Worm (Caenorhabditis elegans) whole organism, young adult: ENCODE measurements around the gene cutl-26.
A peak's percentile ranks its signal among the peaks of the same experiment; 100 is the strongest.

Source experiments
- B0019.2 ChIP-seq: fragments of 200-800 bp; sonication (Bioruptor generic); conservative IDR thresholded peaks from 2 replicates; pipeline ENCODE4 v1.3.6; 2022; ENCODE audit warnings: missing genetic modification reagents, missing genetic modification characterization, missing compliant biosample characterization
- B0035.1 ChIP-seq: sonication (generic microtip); optimal IDR thresholded peaks from 2 replicates; lab custom pipeline; 2016; ENCODE audit warnings: missing genetic modification characterization, mild to moderate bottlenecking, missing compliant biosample characterization, missing genotype, missing genetic modification reagents
- C06A6.2 ChIP-seq: fragments of 200-800 bp; sonication (Bioruptor generic); conservative IDR thresholded peaks from 2 replicates; pipeline ENCODE4 v1.3.6; 2022; ENCODE audit warnings: missing genetic modification characterization, missing compliant biosample characterization
- F22D6.2 ChIP-seq: sonication (generic microtip); optimal IDR thresholded peaks from 2 replicates; lab custom pipeline; 2016; ENCODE audit warnings: mild to moderate bottlenecking, missing genetic modification characterization, missing compliant biosample characterization
- F33H1.4 ChIP-seq: fragments of 200-800 bp; sonication (Bioruptor generic); IDR thresholded peaks from 2 replicates; pipeline ENCODE4 v1.3.6; 2022; ENCODE audit warnings: missing genetic modification reagents, missing genetic modification characterization, missing compliant biosample characterization
- K11D2.4 ChIP-seq: fragments of 200-800 bp; sonication (Bioruptor generic); IDR thresholded peaks from 2 replicates; pipeline ENCODE4 v1.3.6; 2022; ENCODE audit warnings: missing genetic modification reagents, missing genetic modification characterization, missing compliant biosample characterization
- Y53G8AR.9 ChIP-seq: fragments of 200-800 bp; sonication (Bioruptor generic); conservative IDR thresholded peaks from 2 replicates; pipeline ENCODE4 v1.3.6; 2022; ENCODE audit warnings: missing genetic modification reagents, missing genetic modification characterization, missing compliant biosample characterization
- Y95B8A.8 ChIP-seq: fragments of 200-800 bp; sonication (Bioruptor generic); IDR thresholded peaks from 2 replicates; pipeline ENCODE4 v1.3.6; 2022; ENCODE audit warnings: missing genetic modification reagents, missing genetic modification characterization, missing compliant biosample characterization
- akir-1 ChIP-seq: fragments of 200-800 bp; sonication (Bioruptor generic); optimal IDR thresholded peaks from 2 replicates; lab custom pipeline; 2018; ENCODE audit warnings: mild to moderate bottlenecking, missing genetic modification characterization, moderate library complexity, missing compliant biosample characterization
- athp-1 ChIP-seq: sonication (generic microtip); optimal IDR thresholded peaks from 2 replicates; lab custom pipeline; 2017; ENCODE audit warnings: mild to moderate bottlenecking, missing genetic modification characterization, missing compliant biosample characterization
- attf-3 ChIP-seq: fragments of 200-800 bp; sonication (Bioruptor generic); conservative IDR thresholded peaks from 2 replicates; pipeline ENCODE4 v1.3.6; 2022; ENCODE audit warnings: missing genetic modification reagents, missing genetic modification characterization, missing compliant biosample characterization
- bed-1 ChIP-seq: fragments of 200-800 bp; sonication (Bioruptor generic); IDR thresholded peaks from 2 replicates; pipeline ENCODE4 v1.3.6; 2022; ENCODE audit warnings: missing genetic modification reagents, missing genetic modification characterization, missing compliant biosample characterization
- bed-2 ChIP-seq: fragments of 200-800 bp; sonication (Bioruptor generic); IDR thresholded peaks from 2 replicates; pipeline ENCODE4 v1.3.6; 2022; ENCODE audit warnings: missing genetic modification reagents, missing genetic modification characterization, missing compliant biosample characterization
- ccch-3 ChIP-seq: fragments of 200-800 bp; sonication (Bioruptor generic); optimal IDR thresholded peaks from 2 replicates; lab custom pipeline; 2018; ENCODE audit warnings: mild to moderate bottlenecking, missing genetic modification characterization, missing compliant biosample characterization
- cebp-1 ChIP-seq, 2 experiments: fragments of 200-800 bp in 1 of 2; sonication (Bioruptor generic) in 1 of 2; sonication (generic microtip) in 1 of 2; IDR thresholded peaks in 1 of 2; optimal IDR thresholded peaks in 1 of 2; 2 replicates each; pipeline versions ENCODE4 v1.3.6 to Lab custom; 2017 to 2022; ENCODE audit warnings: missing compliant biosample characterization in 2 of 2, missing genetic modification characterization in 2 of 2, mild to moderate bottlenecking in 1 of 2, missing genetic modification reagents in 1 of 2, moderate library complexity in 1 of 2
- cebp-2 ChIP-seq: fragments of 200-800 bp; sonication (Bioruptor generic); IDR thresholded peaks from 2 replicates; pipeline ENCODE4 v1.3.6; 2022; ENCODE audit warnings: missing genetic modification characterization, missing compliant biosample characterization
- ceh-100 ChIP-seq: fragments of 200-800 bp; sonication (Bioruptor generic); IDR thresholded peaks from 2 replicates; pipeline ENCODE4 v1.3.6; 2022; ENCODE audit warnings: missing genetic modification reagents, missing genetic modification characterization, missing compliant biosample characterization
- ceh-27 ChIP-seq: fragments of 200-800 bp; sonication (Bioruptor generic); optimal IDR thresholded peaks from 2 replicates; lab custom pipeline; 2018; ENCODE audit warnings: mild to moderate bottlenecking, missing genetic modification characterization, moderate library complexity, missing compliant biosample characterization
- dpff-1 ChIP-seq: sonication (generic microtip); optimal IDR thresholded peaks from 2 replicates; lab custom pipeline; 2017; ENCODE audit warnings: mild to moderate bottlenecking, missing genetic modification characterization, missing compliant biosample characterization
- efl-1 ChIP-seq: fragments of 150-350 bp; optimal IDR thresholded peaks from 2 replicates; lab custom pipeline; 2014; ENCODE audit warnings: missing biosample characterization, missing genetic modification reagents, missing genetic modification characterization
- hsf-1 ChIP-seq: fragments of 200-800 bp; sonication (Bioruptor generic); IDR thresholded peaks from 2 replicates; pipeline ENCODE4 v1.3.6; 2022; ENCODE audit warnings: missing genetic modification reagents, missing genetic modification characterization, missing compliant biosample characterization
- let-526 ChIP-seq: fragments of 200-800 bp; sonication (Bioruptor generic); IDR thresholded peaks from 2 replicates; pipeline ENCODE4 v1.3.6; 2022; ENCODE audit warnings: missing genetic modification reagents, missing genetic modification characterization, missing compliant biosample characterization
- lin-40 ChIP-seq: sonication (generic microtip); optimal IDR thresholded peaks from 2 replicates; lab custom pipeline; 2016; ENCODE audit warnings: missing genetic modification characterization, mild to moderate bottlenecking, missing compliant biosample characterization, missing genotype, missing genetic modification reagents
- mcd-1 ChIP-seq: fragments of 200-800 bp; sonication (Bioruptor generic); IDR thresholded peaks from 2 replicates; pipeline ENCODE4 v1.3.6; 2022; ENCODE audit warnings: missing genetic modification reagents, missing genetic modification characterization, missing compliant biosample characterization
- mes-4 ChIP-seq: sonication (generic microtip); optimal IDR thresholded peaks from 2 replicates; lab custom pipeline; 2016; ENCODE audit warnings: missing genotype, missing genetic modification characterization, missing compliant biosample characterization
- mxl-1 ChIP-seq: sonication (generic microtip); optimal IDR thresholded peaks from 2 replicates; lab custom pipeline; 2016; ENCODE audit warnings: missing genetic modification characterization, missing compliant biosample characterization
- nfya-2 ChIP-seq: fragments of 200-800 bp; sonication (Bioruptor generic); IDR thresholded peaks from 2 replicates; pipeline ENCODE4 v1.3.6; 2022; ENCODE audit warnings: missing genetic modification reagents, missing genetic modification characterization, missing compliant biosample characterization
- nhr-179 ChIP-seq: sonication (generic microtip); optimal IDR thresholded peaks from 2 replicates; lab custom pipeline; 2016; ENCODE audit warnings: mild to moderate bottlenecking, missing genetic modification characterization, missing compliant biosample characterization
- sdz-38 ChIP-seq: sonication (generic microtip); optimal IDR thresholded peaks from 2 replicates; lab custom pipeline; 2016; ENCODE audit warnings: missing genotype, missing genetic modification characterization, missing compliant biosample characterization
- snpc-1.3 ChIP-seq: sonication (generic microtip); optimal IDR thresholded peaks from 2 replicates; lab custom pipeline; 2017; ENCODE audit warnings: missing genetic modification characterization, mild to moderate bottlenecking, missing compliant biosample characterization, antibody characterized with exemption, moderate library complexity, missing genotype, missing genetic modification reagents; ENCODE audit not compliant: insufficient read depth
- snpc-3.4 ChIP-seq: sonication (generic microtip); optimal IDR thresholded peaks from 2 replicates; lab custom pipeline; 2017; ENCODE audit warnings: missing genetic modification characterization, mild to moderate bottlenecking, missing compliant biosample characterization, antibody characterized with exemption, moderate library complexity, missing genotype, missing genetic modification reagents
- sptf-2 ChIP-seq: fragments of 200-800 bp; sonication (Bioruptor generic); optimal IDR thresholded peaks from 2 replicates; lab custom pipeline; 2018; ENCODE audit warnings: mild to moderate bottlenecking, missing genetic modification characterization, missing compliant biosample characterization
- zfh-2 ChIP-seq: fragments of 200-800 bp; sonication (Bioruptor generic); conservative IDR thresholded peaks from 2 replicates; pipeline ENCODE4 v1.3.6; 2022; ENCODE audit warnings: missing genetic modification reagents, missing genetic modification characterization, missing compliant biosample characterization
- ztf-28 ChIP-seq: fragments of 200-800 bp; sonication (Bioruptor generic); IDR thresholded peaks from 2 replicates; pipeline ENCODE4 v1.3.6; 2022; ENCODE audit warnings: missing genetic modification reagents, missing genetic modification characterization, missing compliant biosample characterization
- ztf-6 ChIP-seq: fragments of 200-800 bp; sonication (Bioruptor generic); IDR thresholded peaks from 2 replicates; pipeline ENCODE4 v1.3.6; 2022; ENCODE audit warnings: missing genetic modification reagents, missing genetic modification characterization, missing compliant biosample characterization

cutl-26 gene

ce11 chrIV:746333-746732, 38.8 kb upstream of the cutl-26 start:
- TF ChIP-seq bed-2 (GFP tag; lab: Robert Waterston, UW) (no peak), zfh-2 (GFP tag; lab: Robert Waterston, UW) (peak; percentile 44; the same call in 1 of the 2 replicates)

- no peak for TF ChIP-seq let-526
- no peak for TF ChIP-seq efl-1
- TF ChIP-seq mcd-1: no peak
- TF ChIP-seq cebp-2: no peak
- no peak for TF ChIP-seq nfya-2
- TF ChIP-seq ceh-100 (GFP tag; lab: Robert Waterston, UW): no peak
- no peak for TF ChIP-seq sptf-2 (GFP tag; lab: Kevin White, UChicago)
- no peak for TF ChIP-seq attf-3
- TF ChIP-seq mxl-1 (tag; lab: Kevin White, UChicago): no peak
- TF ChIP-seq B0035.1: no peak
- no peak for TF ChIP-seq F22D6.2 (tag; lab: Kevin White, UChicago)
- no peak for TF ChIP-seq B0019.2 (GFP tag; lab: Robert Waterston, UW)
- TF ChIP-seq ztf-28: no peak
- no peak for TF ChIP-seq lin-40 (tag; lab: Kevin White, UChicago)
- no peak for TF ChIP-seq bed-1 (GFP tag; lab: Robert Waterston, UW)
These were observed 34.3 kb upstream of the cutl-26 start for ce11 chrIV:741831-742230.

ce11 chrIV:740674-741073, 33.1 kb upstream of the cutl-26 start:
- no peak for TF ChIP-seq hsf-1 (GFP tag; lab: Robert Waterston, UW)
- no peak for TF ChIP-seq ceh-27 (GFP tag; lab: Kevin White, UChicago)

ce11 chrIV:736447-736846, 28.9 kb upstream of the cutl-26 start, which contains the start of gene kvs-5:
kvs-5 (plus strand) TSS chrIV:736747.
- TF ChIP-seq snpc-3.4 (no peak), cebp-1 (GFP tag; IDR thresholded peaks at IDR 0.05; lab: Robert Waterston, UW) (no peak), cebp-1 (tag; optimal IDR thresholded peaks at IDR 0.05; lab: Kevin White, UChicago) (no peak), athp-1 (tag; lab: Kevin White, UChicago) (no peak), C06A6.2 (no peak), K11D2.4 (no peak), ztf-6 (GFP tag; lab: Robert Waterston, UW) (no peak), mcd-1 (no peak), F22D6.2 (tag; lab: Kevin White, UChicago) (no peak), dpff-1 (tag; lab: Kevin White, UChicago) (no peak), akir-1 (GFP tag; lab: Kevin White, UChicago) (no peak), ceh-27 (GFP tag; lab: Kevin White, UChicago) (no peak), let-526 (no peak), sdz-38 (tag; lab: Kevin White, UChicago) (no peak), nhr-179 (tag; lab: Kevin White, UChicago) (no peak), F33H1.4 (GFP tag; lab: Robert Waterston, UW) (no peak), ccch-3 (GFP tag; lab: Kevin White, UChicago) (no peak), Y53G8AR.9 (GFP tag; lab: Robert Waterston, UW) (no peak), mes-4 (tag; lab: Kevin White, UChicago) (no peak)

ce11 chrIV:730937-731336, 23.4 kb upstream of the cutl-26 start, which contains the start of gene srt-24:
srt-24 (minus strand) TSS chrIV:731037.
- TF ChIP-seq snpc-1.3 (tag; lab: Kevin White, UChicago): no peak
- no peak for TF ChIP-seq ztf-28
- no peak for TF ChIP-seq Y95B8A.8 (GFP tag; lab: Robert Waterston, UW)
- TF ChIP-seq, all 124 proteins: peak for 0
